Worm (Caenorhabditis elegans): ENCODE data around the gene C49F5.6.
A peak's percentile ranks its signal among the peaks of the same experiment; 100 is the strongest.

DNA sequence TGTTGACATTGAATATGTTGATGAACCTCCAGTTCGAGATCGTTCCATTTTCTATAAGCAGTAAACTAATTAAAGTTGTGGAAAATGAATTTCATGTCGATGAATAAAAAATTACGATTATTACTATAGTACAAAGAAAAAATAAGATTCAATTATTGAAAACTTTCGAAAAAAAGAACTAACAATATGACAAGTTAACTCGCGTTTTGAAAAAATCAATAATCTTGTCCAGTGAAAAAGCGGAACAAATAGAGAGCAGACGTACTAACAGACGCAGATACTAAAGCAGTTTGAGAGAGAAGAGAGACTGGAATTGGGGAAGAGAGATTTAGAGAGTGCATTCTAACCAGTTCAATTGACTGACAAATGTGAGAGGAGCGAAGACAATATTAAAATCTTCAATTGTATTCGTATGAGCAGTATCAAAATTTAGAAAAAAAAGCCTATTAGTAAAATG, 13.5 kb upstream of the C49F5.6 start, which contains the start of gene set-6:
- TF ChIP-seq ZK546.5 (tag; optimal IDR thresholded peaks at IDR 0.05) (no peak), nhr-237 (tag; optimal IDR thresholded peaks at IDR 0.05) (no peak), snpc-4 (tag; optimal IDR thresholded peaks at IDR 0.05) (no peak), ztf-11 (tag; optimal IDR thresholded peaks at IDR 0.05) (no peak), R02D3.7 (tag; optimal IDR thresholded peaks at IDR 0.05) (no peak), nhr-129 (tag; optimal IDR thresholded peaks at IDR 0.05) (peak; percentile 9), zag-1 (tag; optimal IDR thresholded peaks at IDR 0.05) (no peak), blmp-1 (tag; optimal IDR thresholded peaks at IDR 0.05; ENCODE audit: insufficient read depth) (no peak), mdl-1 (tag; optimal IDR thresholded peaks at IDR 0.05) (no peak), unc-55 (GFP tag; optimal IDR thresholded peaks at IDR 0.05) (peak; percentile 71), aly-2 (tag; optimal IDR thresholded peaks at IDR 0.05) (no peak)

Measured in whole organism, L2 larva.